Worm (Caenorhabditis elegans) whole organism, L4/young adult: Measurements from ENCODE around the gene ZK721.3.

Experiments used
- W03F9.2 ChIP-seq: fragments of 150-350 bp; optimal IDR thresholded peaks from 2 replicates; lab custom pipeline; 2014; ENCODE audit warnings: missing biosample characterization, missing genetic modification characterization
- dao-5 ChIP-seq: sonication (generic microtip); optimal IDR thresholded peaks from 2 replicates; lab custom pipeline; 2016; ENCODE audit warnings: missing genotype, missing genetic modification characterization, moderate library complexity, missing compliant biosample characterization
- him-1 ChIP-seq: sonication (generic microtip); optimal IDR thresholded peaks from 2 replicates; lab custom pipeline; 2016; ENCODE audit warnings: missing genotype, missing genetic modification reagents, missing genetic modification characterization, missing compliant biosample characterization

The ZK721.3 gene

ce11 chrX:8784234-8784633 is at the start of gene ZK721.3:
Gene ZK721.3 (plus strand): TSS chrX:8784534.
- TF ChIP-seq him-1 (no peak), dao-5 (tag; lab: Kevin White, UChicago) (no peak), W03F9.2 (tag; lab: Kevin White, UChicago) (no peak)

- TF ChIP-seq dao-5 (tag; lab: Kevin White, UChicago) (no peak), W03F9.2 (tag; lab: Kevin White, UChicago) (peak; percentile 68), him-1 (no peak)
Measured at ce11 chrX:8736965-8737464, 47.3 kb upstream of the ZK721.3 start, which contains the start of gene M02D8.3. Gene M02D8.3 (minus strand): TSS chrX:8737015.

ce11 chrX:8737801-8738200 is 46.5 kb upstream of the ZK721.3 start:
- TF ChIP-seq him-1: no peak
- TF ChIP-seq dao-5 (tag; lab: Kevin White, UChicago): no peak
- TF ChIP-seq W03F9.2 (tag; lab: Kevin White, UChicago): no peak

- TF ChIP-seq W03F9.2 (tag; lab: Kevin White, UChicago) (no peak), him-1 (no peak), dao-5 (tag; lab: Kevin White, UChicago) (no peak)
Measured at ce11 chrX:8739373-8739772, 45.0 kb upstream of the ZK721.3 start, which contains the start of gene M02D8.2. Gene M02D8.2 (plus strand): TSS chrX:8739673.

ce11 chrX:8741629-8742170 is 42.6 kb upstream of the ZK721.3 start:
- TF ChIP-seq him-1: no peak
- TF ChIP-seq W03F9.2 (tag; lab: Kevin White, UChicago): no peak
- no peak for TF ChIP-seq dao-5 (tag; lab: Kevin White, UChicago)

- no peak for TF ChIP-seq W03F9.2 (tag; lab: Kevin White, UChicago)
- TF ChIP-seq him-1: no peak
- TF ChIP-seq dao-5 (tag; lab: Kevin White, UChicago): no peak
Measured at ce11 chrX:8742896-8743295, 41.4 kb upstream of the ZK721.3 start, which contains the start of gene M02D8.7. Gene M02D8.7 (minus strand): TSS chrX:8742996.

- TF ChIP-seq dao-5 (tag; lab: Kevin White, UChicago) (no peak), W03F9.2 (tag; lab: Kevin White, UChicago) (no peak), him-1 (no peak)
Measured at ce11 chrX:8744192-8744985, 39.9 kb upstream of the ZK721.3 start.

ce11 chrX:8745524-8745923 is 38.8 kb upstream of the ZK721.3 start:
- TF ChIP-seq W03F9.2 (tag; lab: Kevin White, UChicago) (no peak), dao-5 (tag; lab: Kevin White, UChicago) (no peak), him-1 (no peak)

ce11 chrX:8750209-8750608 is 34.1 kb upstream of the ZK721.3 start:
- TF ChIP-seq dao-5 (tag; lab: Kevin White, UChicago): no peak
- no peak for TF ChIP-seq W03F9.2 (tag; lab: Kevin White, UChicago)
- no peak for TF ChIP-seq him-1

ce11 chrX:8750660-8751059 is 33.7 kb upstream of the ZK721.3 start, which contains the start of gene asns-2:
Gene asns-2 (minus strand): TSS chrX:8750941.
- no peak for TF ChIP-seq him-1
- TF ChIP-seq W03F9.2 (tag; lab: Kevin White, UChicago): no peak
- no peak for TF ChIP-seq dao-5 (tag; lab: Kevin White, UChicago)

- TF ChIP-seq W03F9.2 (tag; lab: Kevin White, UChicago) (no peak), dao-5 (tag; lab: Kevin White, UChicago) (no peak), him-1 (no peak)
Measured at ce11 chrX:8752546-8752945, 31.8 kb upstream of the ZK721.3 start.

ce11 chrX:8754285-8754795 is 30.0 kb upstream of the ZK721.3 start:
- TF ChIP-seq him-1 (no peak), dao-5 (tag; lab: Kevin White, UChicago) (no peak), W03F9.2 (tag; lab: Kevin White, UChicago) (no peak)

- no peak for TF ChIP-seq W03F9.2 (tag; lab: Kevin White, UChicago)
- TF ChIP-seq him-1: no peak
- no peak for TF ChIP-seq dao-5 (tag; lab: Kevin White, UChicago)
Measured at ce11 chrX:8755987-8756386, 28.3 kb upstream of the ZK721.3 start.

ce11 chrX:8761060-8761459 is 23.3 kb upstream of the ZK721.3 start:
- TF ChIP-seq dao-5 (tag; lab: Kevin White, UChicago) (no peak), W03F9.2 (tag; lab: Kevin White, UChicago) (no peak), him-1 (no peak)
